Worm (Caenorhabditis elegans): ENCODE measurements around the gene F13H10.8.

- TF ChIP-seq klf-2 (GFP tag; conservative IDR thresholded peaks at IDR 0.05): no peak
- TF ChIP-seq tab-1 (GFP tag; IDR thresholded peaks at IDR 0.05): no peak
- TF ChIP-seq ztf-23 (GFP tag; IDR thresholded peaks at IDR 0.05): no peak
- no peak for TF ChIP-seq flt-1 (GFP tag; IDR thresholded peaks at IDR 0.05)
- no peak for TF ChIP-seq ztf-29 (GFP tag; IDR thresholded peaks at IDR 0.05)
- no peak for TF ChIP-seq cog-1 (tag; optimal IDR thresholded peaks at IDR 0.05)
- TF ChIP-seq T22C8.4 (GFP tag; IDR thresholded peaks at IDR 0.05): no peak
- no peak for TF ChIP-seq med-1 (GFP tag; optimal IDR thresholded peaks at IDR 0.05; ENCODE audit: insufficient read depth)
Observed at ce11 chrIV:11031640-11032039, 11.3 kb downstream of the F13H10.8 start.
